Fruit fly (Drosophila melanogaster): ENCODE measurements around the gene CG9577.

Gene CG9577

dm6 chrX:20166484-20167038 lies at the start of gene CG9577:
TSS of gene CG9577 (plus strand) at chrX:20166673.
- TF ChIP-seq CG13204 (GFP tag; optimal IDR thresholded peaks at IDR 0.05) = peak; percentile 82
- peak; percentile 39 for TF ChIP-seq Snoo (tag; optimal IDR thresholded peaks at IDR 0.05)
- peak; percentile 64 for TF ChIP-seq CG34367 (tag; optimal IDR thresholded peaks at IDR 0.05)
- no peak for TF ChIP-seq CG10348 (GFP tag; IDR thresholded peaks at IDR 0.05)
- TF ChIP-seq gl (tag; optimal IDR thresholded peaks at IDR 0.05) = peak; percentile 93
- peak; percentile 32 for TF ChIP-seq CG17806 (tag; optimal IDR thresholded peaks at IDR 0.05)
- TF ChIP-seq CG9948 (tag; optimal IDR thresholded peaks at IDR 0.05) = no peak
- TF ChIP-seq CG14655 (GFP tag; optimal IDR thresholded peaks at IDR 0.05) = peak; percentile 66
- TF ChIP-seq CG15710 (tag; optimal IDR thresholded peaks at IDR 0.05) = peak; percentile 37
- peak; percentile 48 for TF ChIP-seq Pif1B (GFP tag; optimal IDR thresholded peaks at IDR 0.05)
- TF ChIP-seq rn (GFP tag; IDR thresholded peaks at IDR 0.05) = no peak
- TF ChIP-seq EcR (GFP tag; optimal IDR thresholded peaks at IDR 0.05) = peak; percentile 87
- peak; percentile 48 for TF ChIP-seq CG8301 (tag; optimal IDR thresholded peaks at IDR 0.05)
- TF ChIP-seq CG32121 (GFP tag; IDR thresholded peaks at IDR 0.05) = no peak
- peak; percentile 21; the same call in 1 of the 2 replicates for TF ChIP-seq Ets98B (GFP tag; IDR thresholded peaks at IDR 0.05)
- no peak for TF ChIP-seq D1 (tag; optimal IDR thresholded peaks at IDR 0.05)
- TF ChIP-seq Pif1A (GFP tag; optimal IDR thresholded peaks at IDR 0.05) = peak; percentile 49
- TF ChIP-seq CG8159 (tag; optimal IDR thresholded peaks at IDR 0.05) = peak; percentile 30
- peak; percentile 60; the same call in 1 of the 3 replicates for TF ChIP-seq CG4496 (GFP tag; IDR thresholded peaks at IDR 0.05)
- TF ChIP-seq fd96Ca (GFP tag; IDR thresholded peaks at IDR 0.05) = peak; percentile 21; the same call in 1 of the 3 replicates
- TF ChIP-seq CG12605 (GFP tag; IDR thresholded peaks at IDR 0.05) = peak; percentile 78

- TF ChIP-seq CG34367 (tag; optimal IDR thresholded peaks at IDR 0.05) (no peak), CG9948 (tag; optimal IDR thresholded peaks at IDR 0.05) (no peak)
Observed at dm6 chrX:20122153-20122552, 44.3 kb upstream of the CG9577 start, which contains the start of gene CG34331. TSS of gene CG34331 (plus strand) at chrX:20122453.

- TF ChIP-seq CG14655 (GFP tag; optimal IDR thresholded peaks at IDR 0.05) (no peak), CG34367 (tag; optimal IDR thresholded peaks at IDR 0.05) (no peak), CG12605 (GFP tag; IDR thresholded peaks at IDR 0.05) (0 out of 2 replicates have a peak, but pooled peaks have one; percentile 25), CG4496 (GFP tag; IDR thresholded peaks at IDR 0.05) (peak; percentile 58; the same call in 2 of the 3 replicates), Ets98B (GFP tag; IDR thresholded peaks at IDR 0.05) (peak; percentile 62; the same call in 1 of the 2 replicates)
Observed at dm6 chrX:20129554-20129953, 36.9 kb upstream of the CG9577 start.

dm6 chrX:20130486-20130885 lies 36.0 kb upstream of the CG9577 start:
- TF ChIP-seq Ets98B (GFP tag; IDR thresholded peaks at IDR 0.05) (peak; percentile 45; the same call in 1 of the 2 replicates), Pif1B (GFP tag; optimal IDR thresholded peaks at IDR 0.05) (peak; percentile 4), Snoo (tag; optimal IDR thresholded peaks at IDR 0.05) (no peak), CG34367 (tag; optimal IDR thresholded peaks at IDR 0.05) (no peak), CG8159 (tag; optimal IDR thresholded peaks at IDR 0.05) (no peak), CG13204 (GFP tag; optimal IDR thresholded peaks at IDR 0.05) (no peak), CG10348 (GFP tag; IDR thresholded peaks at IDR 0.05) (no peak), gl (tag; optimal IDR thresholded peaks at IDR 0.05) (no peak), rn (GFP tag; IDR thresholded peaks at IDR 0.05) (no peak), CG8301 (tag; optimal IDR thresholded peaks at IDR 0.05) (peak; percentile 66), CG15710 (tag; optimal IDR thresholded peaks at IDR 0.05) (no peak), fd96Ca (GFP tag; IDR thresholded peaks at IDR 0.05) (peak; percentile 37; the same call in 1 of the 3 replicates), CG4496 (GFP tag; IDR thresholded peaks at IDR 0.05) (peak; percentile 70), CG12605 (GFP tag; IDR thresholded peaks at IDR 0.05) (0 out of 2 replicates have a peak, but pooled peaks have one; percentile 18), CG17806 (tag; optimal IDR thresholded peaks at IDR 0.05) (no peak), Pif1A (GFP tag; optimal IDR thresholded peaks at IDR 0.05) (peak; percentile 42), CG9948 (tag; optimal IDR thresholded peaks at IDR 0.05) (peak; percentile 14), CG32121 (GFP tag; IDR thresholded peaks at IDR 0.05) (peak; percentile 66), EcR (GFP tag; optimal IDR thresholded peaks at IDR 0.05) (no peak), D1 (tag; optimal IDR thresholded peaks at IDR 0.05) (no peak), CG14655 (GFP tag; optimal IDR thresholded peaks at IDR 0.05) (peak; percentile 75)

- TF ChIP-seq CG15710 (tag; optimal IDR thresholded peaks at IDR 0.05) = no peak
- TF ChIP-seq CG8301 (tag; optimal IDR thresholded peaks at IDR 0.05) = no peak
- no peak for TF ChIP-seq CG4496 (GFP tag; IDR thresholded peaks at IDR 0.05)
- TF ChIP-seq CG32121 (GFP tag; IDR thresholded peaks at IDR 0.05) = no peak
- TF ChIP-seq CG17806 (tag; optimal IDR thresholded peaks at IDR 0.05) = no peak
- no peak for TF ChIP-seq CG13204 (GFP tag; optimal IDR thresholded peaks at IDR 0.05)
- TF ChIP-seq D1 (tag; optimal IDR thresholded peaks at IDR 0.05) = no peak
- no peak for TF ChIP-seq CG10348 (GFP tag; IDR thresholded peaks at IDR 0.05)
- no peak for TF ChIP-seq CG34367 (tag; optimal IDR thresholded peaks at IDR 0.05)
- no peak for TF ChIP-seq CG12605 (GFP tag; IDR thresholded peaks at IDR 0.05)
- TF ChIP-seq Pif1B (GFP tag; optimal IDR thresholded peaks at IDR 0.05) = no peak
- TF ChIP-seq Snoo (tag; optimal IDR thresholded peaks at IDR 0.05) = no peak
- no peak for TF ChIP-seq Ets98B (GFP tag; IDR thresholded peaks at IDR 0.05)
- TF ChIP-seq fd96Ca (GFP tag; IDR thresholded peaks at IDR 0.05) = no peak
- no peak for TF ChIP-seq gl (tag; optimal IDR thresholded peaks at IDR 0.05)
- no peak for TF ChIP-seq CG14655 (GFP tag; optimal IDR thresholded peaks at IDR 0.05)
- no peak for TF ChIP-seq rn (GFP tag; IDR thresholded peaks at IDR 0.05)
- TF ChIP-seq CG8159 (tag; optimal IDR thresholded peaks at IDR 0.05) = no peak
- no peak for TF ChIP-seq CG9948 (tag; optimal IDR thresholded peaks at IDR 0.05)
Observed at dm6 chrX:20133432-20133831, 33.0 kb upstream of the CG9577 start, which contains the start of gene CG15322. TSS of gene CG15322 (plus strand) at chrX:20133579.

- TF ChIP-seq Snoo (tag; optimal IDR thresholded peaks at IDR 0.05) = no peak
- no peak for TF ChIP-seq CG9948 (tag; optimal IDR thresholded peaks at IDR 0.05)
- no peak for TF ChIP-seq CG8301 (tag; optimal IDR thresholded peaks at IDR 0.05)
- TF ChIP-seq gl (tag; optimal IDR thresholded peaks at IDR 0.05) = no peak
- no peak for TF ChIP-seq Ets98B (GFP tag; IDR thresholded peaks at IDR 0.05)
- no peak for TF ChIP-seq fd96Ca (GFP tag; IDR thresholded peaks at IDR 0.05)
- TF ChIP-seq D1 (tag; optimal IDR thresholded peaks at IDR 0.05) = no peak
- no peak for TF ChIP-seq EcR (GFP tag; optimal IDR thresholded peaks at IDR 0.05)
- TF ChIP-seq CG14655 (GFP tag; optimal IDR thresholded peaks at IDR 0.05) = no peak
- no peak for TF ChIP-seq CG4496 (GFP tag; IDR thresholded peaks at IDR 0.05)
Observed at dm6 chrX:20139493-20139892, 27.0 kb upstream of the CG9577 start, which contains the start of gene CG42583. TSS of gene CG42583 (plus strand) at chrX:20139793.

All from whole organism, pupa.